Worm (Caenorhabditis elegans): ENCODE measurements around the gene nspc-17.

nspc-17 gene

DNA sequence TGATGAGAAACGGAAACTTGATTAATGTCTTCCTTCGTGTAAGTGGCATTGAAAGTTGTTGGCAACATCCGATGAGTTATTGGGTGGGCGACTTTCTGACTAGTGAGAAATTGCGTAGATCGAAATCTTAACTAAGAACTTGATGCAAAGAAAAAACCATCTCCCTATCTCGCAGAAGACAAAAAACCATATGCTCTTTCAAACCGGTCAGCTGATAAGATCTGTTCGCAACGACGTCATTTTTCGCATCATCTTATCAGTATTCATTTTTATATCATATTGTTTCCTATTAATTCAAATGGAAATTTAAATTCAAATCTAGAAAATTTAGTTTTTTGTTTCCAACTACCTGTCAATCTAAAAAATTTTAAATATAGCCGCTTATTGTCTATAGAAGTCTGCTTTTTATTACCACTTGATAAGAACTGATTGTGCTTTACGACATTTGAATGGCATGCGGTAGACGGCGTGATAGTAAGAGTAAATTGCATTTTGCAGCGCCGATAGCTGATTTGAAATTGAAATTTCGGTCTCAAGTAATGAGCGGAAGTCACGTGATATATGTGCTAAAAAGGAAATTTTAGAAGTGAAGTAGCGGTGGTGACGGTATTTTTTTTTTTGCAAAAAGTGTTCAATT, 24.4 kb downstream of the nspc-17 start (continued):
- TF ChIP-seq nhr-85 (tag), result peak; percentile 98
- TF ChIP-seq sox-4 (tag; optimal IDR thresholded peaks at IDR 0.05), result no peak
- peak; percentile 72 for TF ChIP-seq nhr-20 (tag; optimal IDR thresholded peaks at IDR 0.05)
- no peak for TF ChIP-seq alr-1 (tag; optimal IDR thresholded peaks at IDR 0.05; ENCODE audit: borderline replicate concordance)

- no peak for TF ChIP-seq C04F5.9 (tag; optimal IDR thresholded peaks at IDR 0.05)
- peak in 1 of 6 experiments; percentile 46 for TF ChIP-seq elt-3 (tag; optimal IDR thresholded peaks at IDR 0.05)
- no peak for TF ChIP-seq efl-1 (optimal IDR thresholded peaks at IDR 0.05)
- peak in 1 of 2 experiments; percentile 3 for TF ChIP-seq efl-1 (GFP tag; optimal IDR thresholded peaks at IDR 0.05 in 1 of 2)
- TF ChIP-seq ceh-90 (tag; optimal IDR thresholded peaks at IDR 0.05), result no peak
- TF ChIP-seq mep-1 (tag; optimal IDR thresholded peaks at IDR 0.05), result peak; percentile 30
- peak; percentile 50 for TF ChIP-seq pag-3 (tag; optimal IDR thresholded peaks at IDR 0.05; ENCODE audit: borderline replicate concordance, insufficient read depth)
These were observed 25.1 kb downstream of the nspc-17 start for ce11 chrX:14499830-14500409.

DNA sequence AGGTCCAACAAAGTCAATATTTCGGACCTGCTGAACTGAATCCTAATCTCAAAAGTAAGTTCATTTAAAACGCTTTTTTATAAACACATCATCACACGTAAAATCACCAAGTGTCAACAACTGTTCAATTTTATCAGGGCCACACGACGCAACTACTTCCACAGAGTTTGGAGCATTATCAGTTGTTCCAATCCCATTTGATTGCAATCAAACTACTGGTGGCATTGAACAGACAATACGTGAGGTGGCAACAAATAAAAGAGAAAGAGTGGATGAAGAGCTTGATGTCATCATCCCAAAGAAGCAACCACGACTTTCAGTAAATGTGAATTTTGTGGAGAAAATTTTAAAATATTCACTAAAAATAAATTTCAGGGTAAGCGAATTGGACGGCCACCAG, 28.4 kb downstream of the nspc-17 start:
- TF ChIP-seq unc-130 (tag; optimal IDR thresholded peaks at IDR 0.05) (peak; percentile 64), snu-23 (GFP tag; optimal IDR thresholded peaks at IDR 0.05) (no peak), hlh-17 (GFP tag; optimal IDR thresholded peaks at IDR 0.05; ENCODE audit: borderline replicate concordance) (no peak), nhr-90 (tag; optimal IDR thresholded peaks at IDR 0.05; ENCODE audit: poor library complexity) (no peak), xbp-1 (tag; optimal IDR thresholded peaks at IDR 0.05) (no peak), swsn-7 (tag; optimal IDR thresholded peaks at IDR 0.05) (no peak), ztf-4 (tag; optimal IDR thresholded peaks at IDR 0.05) (no peak), nhr-77 (tag; optimal IDR thresholded peaks at IDR 0.05) (no peak), nhr-76 (tag; optimal IDR thresholded peaks at IDR 0.05) (no peak), tbx-2 (tag; optimal IDR thresholded peaks at IDR 0.05) (no peak), rnt-1 (tag; optimal IDR thresholded peaks at IDR 0.05) (peak; percentile 30), C04F5.9 (tag; optimal IDR thresholded peaks at IDR 0.05) (no peak), lin-14 (GFP tag; optimal IDR thresholded peaks at IDR 0.05) (peak; percentile 61), ceh-8 (GFP tag; optimal IDR thresholded peaks at IDR 0.05) (no peak), nhr-71 (tag; optimal IDR thresholded peaks at IDR 0.05) (peak; percentile 22), nhr-237 (tag; optimal IDR thresholded peaks at IDR 0.05) (no peak), pqm-1 (tag; optimal IDR thresholded peaks at IDR 0.05) (no peak)

- TF ChIP-seq ceh-8 (GFP tag; optimal IDR thresholded peaks at IDR 0.05) (no peak), efl-1 (optimal IDR thresholded peaks at IDR 0.05) (no peak), efl-1 (GFP tag; optimal IDR thresholded peaks at IDR 0.05 in 1 of 2) (peak in 1 of 2 experiments; percentile 15)
These were observed 29.2 kb downstream of the nspc-17 start, which contains the start of gene ztf-14 for ce11 chrX:14495785-14496184. Gene ztf-14, plus strand, starts transcription at chrX:14496085.

ce11 chrX:14495075-14495474, 29.9 kb downstream of the nspc-17 start:
- TF ChIP-seq aly-2 (tag; optimal IDR thresholded peaks at IDR 0.05), result no peak
- TF ChIP-seq rnt-1 (tag; optimal IDR thresholded peaks at IDR 0.05), result peak; percentile 16
- TF ChIP-seq lin-14 (GFP tag; optimal IDR thresholded peaks at IDR 0.05), result peak; percentile 73
- no peak for TF ChIP-seq nhr-237 (tag; optimal IDR thresholded peaks at IDR 0.05)
- no peak for TF ChIP-seq lin-15B (tag; optimal IDR thresholded peaks at IDR 0.05)
- no peak for TF ChIP-seq tbx-2 (tag; optimal IDR thresholded peaks at IDR 0.05)
- no peak for TF ChIP-seq nhr-90 (tag; optimal IDR thresholded peaks at IDR 0.05; ENCODE audit: poor library complexity)
- no peak for TF ChIP-seq sptf-1 (tag; optimal IDR thresholded peaks at IDR 0.05)
- TF ChIP-seq nhr-28 (tag; optimal IDR thresholded peaks at IDR 0.05), result no peak
- no peak for TF ChIP-seq pqm-1 (tag; optimal IDR thresholded peaks at IDR 0.05)
- TF ChIP-seq irx-1 (tag; optimal IDR thresholded peaks at IDR 0.05), result no peak

Data from whole organism, L1 larva.